Worm (Caenorhabditis elegans): ENCODE data around the gene F58G6.7.

DNA sequence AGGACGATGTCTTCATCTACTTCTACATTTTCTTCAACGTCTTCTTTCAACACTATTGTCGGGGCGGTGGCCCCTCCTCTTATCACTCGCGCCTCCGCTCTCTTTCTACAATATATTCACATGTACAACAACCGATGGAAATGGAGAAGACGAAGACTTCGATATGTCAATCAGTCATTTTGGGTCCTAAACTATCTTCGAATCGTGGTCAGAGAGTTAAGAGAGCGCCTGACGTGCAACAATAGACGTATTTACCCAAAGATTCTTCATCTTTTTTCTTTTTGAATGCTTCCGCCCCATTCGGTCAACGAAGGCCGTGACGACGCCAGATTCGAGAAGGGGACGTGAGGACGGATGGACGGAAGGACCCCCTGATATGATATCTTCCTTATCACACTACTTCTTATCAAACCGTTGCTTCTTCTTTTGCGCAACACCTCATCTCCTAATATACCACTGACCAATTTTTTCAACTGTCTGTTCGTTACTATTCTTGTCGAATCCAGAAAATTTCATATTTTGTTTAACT lies 21.1 kb upstream of the F58G6.7 start:
- no peak for TF ChIP-seq fkh-10 (GFP tag; optimal IDR thresholded peaks at IDR 0.05)
- no peak for TF ChIP-seq ztf-4 (tag; optimal IDR thresholded peaks at IDR 0.05)
- no peak for TF ChIP-seq lin-39 (tag; optimal IDR thresholded peaks at IDR 0.05)
- TF ChIP-seq ztf-11 (tag; optimal IDR thresholded peaks at IDR 0.05), result no peak
- TF ChIP-seq elt-3 (tag; optimal IDR thresholded peaks at IDR 0.05), result peak in 2 of 3 experiments; percentile 51 to 63
- no peak for TF ChIP-seq pha-4 (tag; optimal IDR thresholded peaks at IDR 0.05)

All from whole organism, L3 larva.